Fruit fly (Drosophila melanogaster): ENCODE measurements around the gene CG3430.

CG3430 gene

DNA sequence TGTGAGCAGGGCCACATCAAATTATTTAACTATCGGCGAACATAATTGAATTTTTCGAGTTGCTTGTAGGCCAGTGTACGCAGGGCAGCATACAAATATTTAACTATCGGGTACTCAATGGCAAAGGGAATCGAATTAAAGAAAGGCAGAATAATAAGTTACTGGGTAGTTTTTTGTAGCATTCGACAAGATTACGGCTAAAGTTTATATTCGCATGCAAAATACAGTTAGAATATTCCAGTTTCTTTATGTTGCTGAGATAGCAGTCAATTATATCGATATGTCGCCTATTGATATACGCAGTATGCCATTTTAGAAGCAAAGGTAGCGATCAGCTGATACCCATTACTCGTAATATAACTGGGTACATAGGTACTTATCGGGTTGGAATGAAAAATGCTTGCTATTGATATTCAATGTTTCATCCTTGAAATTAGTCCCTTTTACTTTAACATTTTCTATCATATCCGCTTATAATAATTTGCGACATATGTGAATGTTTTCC lies 11.3 kb downstream of the CG3430 start (continued):
- TF ChIP-seq ac (GFP tag; optimal IDR thresholded peaks at IDR 0.05) (no peak), CG17829 (tag; optimal IDR thresholded peaks at IDR 0.05) (peak; percentile 20), Myb (GFP tag; optimal IDR thresholded peaks at IDR 0.05) (peak; percentile 23), CG18011 (GFP tag; optimal IDR thresholded peaks at IDR 0.05) (peak; percentile 28), CG15601 (tag; optimal IDR thresholded peaks at IDR 0.05) (peak; percentile 14), CG8290 (GFP tag; optimal IDR thresholded peaks at IDR 0.05) (peak; percentile 5), CG8290 (tag; optimal IDR thresholded peaks at IDR 0.05) (no peak), CG32772 (GFP tag; IDR thresholded peaks at IDR 0.05) (peak; percentile 16; the same call in 1 of the 2 replicates), onecut (GFP tag; IDR thresholded peaks at IDR 0.05) (peak; percentile 55), bowl (GFP tag; IDR thresholded peaks at IDR 0.05) (peak; percentile 21; the same call in 1 of the 2 replicates), tll (GFP tag; optimal IDR thresholded peaks at IDR 0.05) (peak in 1 of 2 experiments; percentile 60), Fer1 (GFP tag; optimal IDR thresholded peaks at IDR 0.05) (peak; percentile 63), CG11695 (GFP tag; IDR thresholded peaks at IDR 0.05) (peak; percentile 53; the same call in 1 of the 3 replicates), sr (GFP tag; IDR thresholded peaks at IDR 0.05) (no peak), lola (GFP tag; optimal IDR thresholded peaks at IDR 0.05) (peak in 1 of 3 experiments; percentile 41), Hsf (GFP tag; optimal IDR thresholded peaks at IDR 0.05) (peak; percentile 59), CG2120 (GFP tag; optimal IDR thresholded peaks at IDR 0.05) (peak; percentile 75), CG3281 (GFP tag; optimal IDR thresholded peaks at IDR 0.05) (peak; percentile 18), CG17912 (GFP tag; optimal IDR thresholded peaks at IDR 0.05) (peak; percentile 60), CG13123 (GFP tag; optimal IDR thresholded peaks at IDR 0.05) (peak; percentile 27), CG2199 (GFP tag; IDR thresholded peaks at IDR 0.05) (peak; percentile 80; the same call in 2 of the 3 replicates), PHDP (tag; optimal IDR thresholded peaks at IDR 0.05) (peak; percentile 51), Oli (tag; optimal IDR thresholded peaks at IDR 0.05) (peak; percentile 27), CG7786 (GFP tag; optimal IDR thresholded peaks at IDR 0.05) (peak; percentile 28), scrt (GFP tag; optimal IDR thresholded peaks at IDR 0.05) (no peak), bsh (GFP tag; optimal IDR thresholded peaks at IDR 0.05) (peak in 1 of 2 experiments; percentile 68), kni (GFP tag; optimal IDR thresholded peaks at IDR 0.05) (no peak), tx (GFP tag; optimal IDR thresholded peaks at IDR 0.05) (peak; percentile 32), CG17359 (tag; optimal IDR thresholded peaks at IDR 0.05) (peak; percentile 26), corto (GFP tag; optimal IDR thresholded peaks at IDR 0.05) (no peak), CG4820 (GFP tag; optimal IDR thresholded peaks at IDR 0.05) (peak; percentile 26), Fer2 (tag; optimal IDR thresholded peaks at IDR 0.05) (no peak), stwl (tag; optimal IDR thresholded peaks at IDR 0.05) (peak; percentile 14), Gsc (GFP tag; IDR thresholded peaks at IDR 0.05) (no peak), CG3838 (GFP tag; optimal IDR thresholded peaks at IDR 0.05) (no peak), row (GFP tag; IDR thresholded peaks at IDR 0.05) (peak; percentile 83), Sry-δ (GFP tag; optimal IDR thresholded peaks at IDR 0.05) (peak; percentile 68), CG6791 (GFP tag; IDR thresholded peaks at IDR 0.05; ENCODE audit: partially characterized antibody) (peak; percentile 66), TFAM (GFP tag; optimal IDR thresholded peaks at IDR 0.05) (no peak), CG12942 (GFP tag; optimal IDR thresholded peaks at IDR 0.05) (no peak), vvl (GFP tag; IDR thresholded peaks at IDR 0.05) (peak; percentile 77), eyg (GFP tag; optimal IDR thresholded peaks at IDR 0.05) (peak; percentile 13), Hr39 (optimal IDR thresholded peaks at IDR 0.05) (no peak), nerfin-2 (GFP tag; IDR thresholded peaks at IDR 0.05; ENCODE audit: partially characterized antibody) (peak; percentile 66; the same call in 1 of the 2 replicates), CG9817 (tag; optimal IDR thresholded peaks at IDR 0.05) (no peak), CG16863 (GFP tag; optimal IDR thresholded peaks at IDR 0.05) (peak; percentile 39), tin (GFP tag; optimal IDR thresholded peaks at IDR 0.05) (peak; percentile 38), Vsx1 (GFP tag; optimal IDR thresholded peaks at IDR 0.05) (no peak), CG4282 (GFP tag; optimal IDR thresholded peaks at IDR 0.05) (peak; percentile 2), CG2202 (tag; optimal IDR thresholded peaks at IDR 0.05) (no peak)

Measured in whole organism, embryonic.